Worm (Caenorhabditis elegans) whole organism, L2 larva: ENCODE measurements around the gene K06H7.8.

Experiments used
- C34F6.9 ChIP-seq: fragments of 150-350 bp; optimal IDR thresholded peaks from 2 replicates; lab custom pipeline; 2014; ENCODE audit warnings: missing biosample characterization, missing genetic modification characterization
- R02D3.7 ChIP-seq: fragments of 150-350 bp; optimal IDR thresholded peaks from 2 replicates; lab custom pipeline; 2014; ENCODE audit warnings: missing biosample characterization, missing genetic modification characterization
- Y55F3AM.14 ChIP-seq: fragments of 200-800 bp; sonication (Bioruptor generic); optimal IDR thresholded peaks from 2 replicates; lab custom pipeline; 2018; ENCODE audit warnings: mild to moderate bottlenecking, missing genetic modification characterization, missing compliant biosample characterization
- ZK546.5 ChIP-seq: sonication (generic microtip); optimal IDR thresholded peaks from 2 replicates; lab custom pipeline; 2017; ENCODE audit warnings: missing biosample characterization, missing genetic modification characterization
- alr-1 ChIP-seq: fragments of 150-350 bp; optimal IDR thresholded peaks from 2 replicates; lab custom pipeline; 2014; ENCODE audit warnings: missing biosample characterization, missing genetic modification characterization
- aly-2 ChIP-seq: fragments of 150-350 bp; optimal IDR thresholded peaks from 2 replicates; lab custom pipeline; 2014; ENCODE audit warnings: missing biosample characterization, missing genetic modification characterization
- ama-1 ChIP-seq: fragments of 150-350 bp; optimal IDR thresholded peaks from 2 replicates; lab custom pipeline; 2018; ENCODE audit warnings: inconsistent platforms
- blmp-1 ChIP-seq: sonication (generic microtip); optimal IDR thresholded peaks from 2 replicates; lab custom pipeline; 2017; ENCODE audit warnings: missing genetic modification characterization, mild to moderate bottlenecking, missing compliant biosample characterization, antibody characterized with exemption, moderate library complexity; ENCODE audit not compliant: insufficient read depth
- ceh-16 ChIP-seq: fragments of 150-350 bp; optimal IDR thresholded peaks from 2 replicates; lab custom pipeline; 2014; ENCODE audit warnings: missing biosample characterization, missing genetic modification characterization
- ceh-82 ChIP-seq: fragments of 150-350 bp; optimal IDR thresholded peaks from 2 replicates; lab custom pipeline; 2014; ENCODE audit warnings: missing biosample characterization, missing genetic modification characterization
- crh-2 ChIP-seq: sonication (generic microtip); optimal IDR thresholded peaks from 2 replicates; lab custom pipeline; 2017; ENCODE audit warnings: missing biosample characterization, missing genetic modification characterization
- dmd-4 ChIP-seq: sonication (generic microtip); optimal IDR thresholded peaks from 2 replicates; lab custom pipeline; 2017; ENCODE audit warnings: missing biosample characterization, missing genetic modification characterization
- egl-27 ChIP-seq: sonication (generic microtip); optimal IDR thresholded peaks from 3 replicates; lab custom pipeline; 2017; ENCODE audit warnings: missing biosample characterization, missing genetic modification reagents, missing genetic modification characterization
- elt-1 ChIP-seq: fragments of 150-350 bp; optimal IDR thresholded peaks from 2 replicates; lab custom pipeline; 2014; ENCODE audit warnings: missing biosample characterization, missing genetic modification characterization
- elt-3 ChIP-seq: sonication (generic microtip); optimal IDR thresholded peaks from 2 replicates; lab custom pipeline; 2017; ENCODE audit warnings: missing biosample characterization, missing genetic modification characterization
- fos-1 ChIP-seq: fragments of 150-350 bp; optimal IDR thresholded peaks from 2 replicates; lab custom pipeline; 2014; ENCODE audit warnings: missing biosample characterization, missing genetic modification characterization
- gmeb-1 ChIP-seq: fragments of 150-350 bp; optimal IDR thresholded peaks from 2 replicates; lab custom pipeline; 2014; ENCODE audit warnings: missing biosample characterization, missing genetic modification characterization
- lin-11 ChIP-seq: fragments of 150-350 bp; sonication (generic microtip); optimal IDR thresholded peaks from 2 replicates; lab custom pipeline; 2014; ENCODE audit warnings: missing biosample characterization, missing genetic modification characterization, inconsistent platforms, mixed read lengths
- lin-13 ChIP-seq: fragments of 150-350 bp; optimal IDR thresholded peaks from 2 replicates; lab custom pipeline; 2014; ENCODE audit warnings: missing biosample characterization, missing genetic modification reagents, missing genetic modification characterization
- lin-39 ChIP-seq: fragments of 150-350 bp; optimal IDR thresholded peaks from 2 replicates; lab custom pipeline; 2014; ENCODE audit warnings: missing biosample characterization, missing genetic modification reagents, missing genetic modification characterization
- lsy-2 ChIP-seq, 2 experiments: fragments of 150-350 bp in 1 of 2; sonication (generic microtip) in 1 of 2; optimal IDR thresholded peaks; 2 replicates each; lab custom pipeline; 2014 to 2017; ENCODE audit warnings: missing biosample characterization in 2 of 2, missing genetic modification characterization in 2 of 2
- mab-5 ChIP-seq: fragments of 150-350 bp; optimal IDR thresholded peaks from 2 replicates; lab custom pipeline; 2014; ENCODE audit warnings: missing biosample characterization, missing genetic modification characterization
- mbf-1 ChIP-seq: sonication (generic microtip); optimal IDR thresholded peaks from 2 replicates; lab custom pipeline; 2017; ENCODE audit warnings: missing biosample characterization, missing genetic modification characterization
- nhr-10 ChIP-seq: sonication (generic microtip); optimal IDR thresholded peaks from 2 replicates; lab custom pipeline; 2017; ENCODE audit warnings: missing biosample characterization, missing genetic modification characterization
- nhr-11 ChIP-seq: fragments of 150-350 bp; optimal IDR thresholded peaks from 2 replicates; lab custom pipeline; 2014; ENCODE audit warnings: missing biosample characterization, missing genetic modification characterization
- nhr-12 ChIP-seq: fragments of 150-350 bp; optimal IDR thresholded peaks from 2 replicates; lab custom pipeline; 2014; ENCODE audit warnings: missing biosample characterization, missing genetic modification characterization
- nhr-129 ChIP-seq: fragments of 150-350 bp; optimal IDR thresholded peaks from 2 replicates; lab custom pipeline; 2014; ENCODE audit warnings: missing biosample characterization, missing genetic modification characterization
- nhr-21 ChIP-seq: fragments of 150-350 bp; optimal IDR thresholded peaks from 2 replicates; lab custom pipeline; 2014; ENCODE audit warnings: missing biosample characterization, missing genetic modification characterization
- nhr-23 ChIP-seq: fragments of 150-350 bp; optimal IDR thresholded peaks from 2 replicates; lab custom pipeline; 2014; ENCODE audit warnings: missing biosample characterization, missing genetic modification reagents, missing genetic modification characterization
- nhr-237 ChIP-seq: fragments of 150-350 bp; optimal IDR thresholded peaks from 2 replicates; lab custom pipeline; 2014; ENCODE audit warnings: missing biosample characterization, missing genetic modification characterization
- nhr-25 ChIP-seq: fragments of 150-350 bp; sonication (generic microtip); optimal IDR thresholded peaks from 3 replicates; lab custom pipeline; 2014; ENCODE audit warnings: missing biosample characterization, missing genetic modification characterization
- nhr-6 ChIP-seq: fragments of 150-350 bp; optimal IDR thresholded peaks from 2 replicates; lab custom pipeline; 2014; ENCODE audit warnings: missing biosample characterization, missing genetic modification characterization
- nhr-77 ChIP-seq: fragments of 150-350 bp; optimal IDR thresholded peaks from 2 replicates; lab custom pipeline; 2014; ENCODE audit warnings: missing biosample characterization, missing genetic modification characterization
- peb-1 ChIP-seq: fragments of 150-350 bp; optimal IDR thresholded peaks from 2 replicates; lab custom pipeline; 2014; ENCODE audit warnings: missing biosample characterization, missing genetic modification characterization
- sem-4 ChIP-seq: fragments of 150-350 bp; optimal IDR thresholded peaks from 2 replicates; lab custom pipeline; 2014; ENCODE audit warnings: missing biosample characterization, missing genetic modification reagents, missing genetic modification characterization
- skn-1 ChIP-seq: sonication (generic microtip); optimal IDR thresholded peaks from 2 replicates; lab custom pipeline; 2017; ENCODE audit warnings: missing biosample characterization, missing genetic modification characterization
- sma-3 ChIP-seq: sonication (generic microtip); optimal IDR thresholded peaks from 2 replicates; lab custom pipeline; 2016; ENCODE audit warnings: missing genetic modification reagents, missing genetic modification characterization, missing compliant biosample characterization
- snpc-4 ChIP-seq: fragments of 150-350 bp; optimal IDR thresholded peaks from 2 replicates; lab custom pipeline; 2014; ENCODE audit warnings: missing biosample characterization, missing genetic modification characterization
- unc-39 ChIP-seq: fragments of 150-350 bp; optimal IDR thresholded peaks from 2 replicates; lab custom pipeline; 2014; ENCODE audit warnings: missing biosample characterization, missing genetic modification characterization
- unc-55 ChIP-seq: fragments of 150-350 bp; sonication (generic microtip); optimal IDR thresholded peaks from 3 replicates; lab custom pipeline; 2014; ENCODE audit warnings: missing biosample characterization, missing genetic modification reagents, missing genetic modification characterization
- unc-62 ChIP-seq: fragments of 150-350 bp; optimal IDR thresholded peaks from 2 replicates; lab custom pipeline; 2014; ENCODE audit warnings: missing biosample characterization, missing genetic modification reagents, missing genetic modification characterization
- zag-1 ChIP-seq: fragments of 150-350 bp; optimal IDR thresholded peaks from 2 replicates; lab custom pipeline; 2014; ENCODE audit warnings: missing biosample characterization, missing genetic modification characterization
- ztf-1 ChIP-seq: fragments of 200-800 bp; sonication (Bioruptor generic); conservative IDR thresholded peaks from 2 replicates; pipeline ENCODE4 v1.3.6; 2022; ENCODE audit warnings: missing genetic modification characterization, missing compliant biosample characterization
- ztf-11 ChIP-seq: sonication (generic microtip); optimal IDR thresholded peaks from 2 replicates; lab custom pipeline; 2017; ENCODE audit warnings: missing biosample characterization, missing genetic modification characterization
- ztf-4 ChIP-seq: fragments of 150-350 bp; optimal IDR thresholded peaks from 2 replicates; lab custom pipeline; 2014; ENCODE audit warnings: missing biosample characterization, missing genetic modification characterization

K06H7.8 gene

ce11 chrIII:8091408-8091807 lies 6.6 kb downstream of the K06H7.8 start, which contains the start of gene idi-1:
idi-1 (plus strand) TSS chrIII:8091708.
- TF ChIP-seq nhr-12 (no peak), fos-1 (tag; lab: Kevin White, UChicago) (no peak), ztf-11 (tag; lab: Kevin White, UChicago) (no peak), unc-39 (tag; lab: Kevin White, UChicago) (no peak), mab-5 (tag; lab: Kevin White, UChicago) (no peak), gmeb-1 (tag; lab: Kevin White, UChicago) (no peak), sma-3 (GFP tag; lab: Kevin White, UChicago) (no peak), nhr-6 (tag; lab: Kevin White, UChicago) (no peak), elt-1 (tag; lab: Kevin White, UChicago) (no peak)

- TF ChIP-seq lin-11 (tag; lab: Kevin White, UChicago), result no peak
- no peak for TF ChIP-seq crh-2
- TF ChIP-seq unc-62 (GFP tag; lab: Kevin White, UChicago), result no peak
- no peak for TF ChIP-seq mab-5 (tag; lab: Kevin White, UChicago)
- TF ChIP-seq blmp-1 (tag; lab: Kevin White, UChicago), result no peak
- no peak for TF ChIP-seq lin-13 (GFP tag; lab: Kevin White, UChicago)
- no peak for TF ChIP-seq peb-1 (tag; lab: Kevin White, UChicago)
- no peak for TF ChIP-seq lsy-2 (tag; optimal IDR thresholded peaks at IDR 0.05; lab: Kevin White, UChicago)
- no peak for TF ChIP-seq nhr-77 (tag; lab: Kevin White, UChicago)
- TF ChIP-seq ztf-1 (GFP tag; lab: Robert Waterston, UW), result no peak
- TF ChIP-seq gmeb-1 (tag; lab: Kevin White, UChicago), result no peak
- no peak for TF ChIP-seq fos-1 (tag; lab: Kevin White, UChicago)
- no peak for TF ChIP-seq nhr-10 (tag; lab: Kevin White, UChicago)
- TF ChIP-seq ztf-11 (tag; lab: Kevin White, UChicago), result no peak
- no peak for TF ChIP-seq ceh-82 (tag; lab: Kevin White, UChicago)
- no peak for TF ChIP-seq unc-55 (GFP tag; lab: Kevin White, UChicago)
- TF ChIP-seq alr-1 (tag; lab: Kevin White, UChicago), result no peak
- no peak for TF ChIP-seq ZK546.5 (tag; lab: Kevin White, UChicago)
- no peak for TF ChIP-seq R02D3.7 (tag; lab: Kevin White, UChicago)
- no peak for TF ChIP-seq sem-4 (tag; lab: Kevin White, UChicago)
Observed at ce11 chrIII:8088235-8088634, 9.8 kb downstream of the K06H7.8 start, which contains the start of gene vms-1. vms-1 (plus strand) TSS chrIII:8088535.

- TF ChIP-seq nhr-237 (tag; lab: Kevin White, UChicago) (no peak), nhr-23 (tag; lab: Kevin White, UChicago) (no peak), unc-39 (tag; lab: Kevin White, UChicago) (no peak), fos-1 (tag; lab: Kevin White, UChicago) (peak; percentile 27), aly-2 (tag; lab: Kevin White, UChicago) (no peak), unc-55 (GFP tag; lab: Kevin White, UChicago) (peak; percentile 87), lsy-2 (tag; optimal IDR thresholded peaks at IDR 0.05; lab: Kevin White, UChicago) (peak; percentile 96 to 99), ztf-4 (tag; lab: Kevin White, UChicago) (no peak), nhr-10 (tag; lab: Kevin White, UChicago) (no peak), elt-3 (tag; lab: Kevin White, UChicago) (no peak), ztf-11 (tag; lab: Kevin White, UChicago) (no peak), ceh-82 (tag; lab: Kevin White, UChicago) (no peak), snpc-4 (peak; percentile 16), ama-1 (lab: Kevin White, UChicago) (no peak), zag-1 (tag; lab: Kevin White, UChicago) (peak; percentile 11), unc-62 (GFP tag; lab: Kevin White, UChicago) (no peak), R02D3.7 (tag; lab: Kevin White, UChicago) (no peak), alr-1 (tag; lab: Kevin White, UChicago) (no peak), peb-1 (tag; lab: Kevin White, UChicago) (no peak), crh-2 (peak; percentile 35), nhr-21 (tag; lab: Kevin White, UChicago) (peak; percentile 13), ZK546.5 (tag; lab: Kevin White, UChicago) (no peak), dmd-4 (tag; lab: Kevin White, UChicago) (no peak), nhr-25 (tag; lab: Kevin White, UChicago) (peak; percentile 46), lin-13 (GFP tag; lab: Kevin White, UChicago) (no peak), sma-3 (GFP tag; lab: Kevin White, UChicago) (peak; percentile 37), ceh-16 (tag; lab: Kevin White, UChicago) (no peak), gmeb-1 (tag; lab: Kevin White, UChicago) (peak; percentile 74), nhr-12 (no peak), lin-39 (tag; lab: Kevin White, UChicago) (no peak), nhr-6 (tag; lab: Kevin White, UChicago) (no peak), egl-27 (no peak), nhr-77 (tag; lab: Kevin White, UChicago) (no peak), nhr-11 (tag; lab: Kevin White, UChicago) (no peak), blmp-1 (tag; lab: Kevin White, UChicago) (no peak), nhr-129 (tag; lab: Kevin White, UChicago) (peak; percentile 63), skn-1 (tag; lab: Kevin White, UChicago) (no peak), Y55F3AM.14 (GFP tag; lab: Kevin White, UChicago) (no peak), C34F6.9 (tag; lab: Kevin White, UChicago) (peak; percentile 84), lin-11 (tag; lab: Kevin White, UChicago) (no peak), mbf-1 (tag; lab: Kevin White, UChicago) (no peak), ztf-1 (GFP tag; lab: Robert Waterston, UW) (no peak)
Observed at ce11 chrIII:8085355-8085754, 12.7 kb downstream of the K06H7.8 start, which contains the start of the genes K06H7.7 and grp-1. K06H7.7 (minus strand) TSS chrIII:8085475. grp-1 (plus strand) TSS chrIII:8085705.
